Worm (Caenorhabditis elegans) whole organism, L4/young adult: ENCODE data around the gene srv-5.

ENCODE experiments used
- W03F9.2 ChIP-seq: fragments of 150-350 bp; optimal IDR thresholded peaks from 2 replicates; lab custom pipeline; 2014; ENCODE audit warnings: missing biosample characterization, missing genetic modification characterization
- him-1 ChIP-seq: sonication (generic microtip); optimal IDR thresholded peaks from 2 replicates; lab custom pipeline; 2016; ENCODE audit warnings: missing genotype, missing genetic modification reagents, missing genetic modification characterization, missing compliant biosample characterization

ce11 chrX:4244489-4245123 is 7.5 kb upstream of the srv-5 start:
- TF ChIP-seq W03F9.2 (tag; lab: Kevin White, UChicago), result no peak
- TF ChIP-seq him-1 (tag; lab: Kevin White, UChicago), result no peak
